Worm (Caenorhabditis elegans): ENCODE results near the gene F22E5.9.

The F22E5.9 gene

DNA sequence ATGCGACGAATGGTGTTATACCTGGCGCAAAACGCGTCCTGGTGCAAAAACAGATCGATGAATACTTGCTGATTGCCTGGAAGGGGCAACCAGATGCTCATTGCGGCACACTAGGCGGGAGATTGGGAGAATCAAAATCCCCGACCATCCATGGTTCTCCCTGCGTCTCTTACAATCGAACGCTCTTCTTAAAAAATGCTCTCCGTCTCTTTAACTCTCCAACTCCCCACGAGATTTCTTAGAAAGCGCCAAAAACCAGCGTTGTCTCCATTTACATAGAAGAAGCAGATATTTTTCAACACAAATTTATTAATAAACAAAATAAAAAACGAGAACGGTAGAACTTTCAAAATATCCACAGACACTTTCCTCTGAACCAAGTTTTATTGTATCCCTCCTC lies 42.9 kb downstream of the F22E5.9 start, which contains the start of gene F34D6.1:
Gene F34D6.1, minus strand, starts transcription at position 101 of the 400 bp plus-strand sequence.
- TF ChIP-seq ceh-88 (GFP tag; IDR thresholded peaks at IDR 0.05) (no peak), dsc-1 (tag; optimal IDR thresholded peaks at IDR 0.05) (no peak), snu-23 (GFP tag; optimal IDR thresholded peaks at IDR 0.05) (no peak), hpl-2 (GFP tag; optimal IDR thresholded peaks at IDR 0.05) (no peak), sptf-1 (tag; optimal IDR thresholded peaks at IDR 0.05) (no peak), hlh-17 (GFP tag; optimal IDR thresholded peaks at IDR 0.05; ENCODE audit: borderline replicate concordance) (no peak)

DNA sequence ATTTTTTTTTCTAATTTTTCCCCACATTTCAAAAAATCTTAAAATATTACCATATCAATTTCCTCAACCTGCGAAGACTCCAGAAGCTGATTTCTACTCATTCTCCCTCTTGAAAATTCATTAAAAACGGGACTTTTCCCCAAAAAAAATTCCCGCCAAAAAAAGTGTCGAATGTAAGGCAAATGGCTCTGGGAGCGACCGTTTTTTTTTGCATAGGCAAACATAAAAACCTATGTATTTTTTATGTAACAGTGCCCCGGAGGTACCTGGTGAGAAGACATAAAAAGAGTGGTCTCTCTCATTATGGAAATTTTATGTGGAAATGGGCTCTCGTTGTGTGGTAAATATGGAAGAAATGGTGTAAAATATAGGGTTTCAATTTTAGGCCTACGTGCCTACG lies 46.0 kb downstream of the F22E5.9 start, which contains the start of gene ceh-87:
Gene ceh-87, minus strand, starts transcription at position 101 of the 400 bp plus-strand sequence.
- TF ChIP-seq xbp-1 (tag; optimal IDR thresholded peaks at IDR 0.05) (no peak), nhr-76 (tag; optimal IDR thresholded peaks at IDR 0.05) (no peak), sptf-1 (tag; optimal IDR thresholded peaks at IDR 0.05) (no peak), ama-1 (optimal IDR thresholded peaks at IDR 0.05) (no peak), sox-4 (tag; optimal IDR thresholded peaks at IDR 0.05) (no peak), lir-3 (tag; optimal IDR thresholded peaks at IDR 0.05; ENCODE audit: poor library complexity) (no peak), dsc-1 (tag; optimal IDR thresholded peaks at IDR 0.05) (no peak), ces-1 (GFP tag; optimal IDR thresholded peaks at IDR 0.05) (no peak)

DNA sequence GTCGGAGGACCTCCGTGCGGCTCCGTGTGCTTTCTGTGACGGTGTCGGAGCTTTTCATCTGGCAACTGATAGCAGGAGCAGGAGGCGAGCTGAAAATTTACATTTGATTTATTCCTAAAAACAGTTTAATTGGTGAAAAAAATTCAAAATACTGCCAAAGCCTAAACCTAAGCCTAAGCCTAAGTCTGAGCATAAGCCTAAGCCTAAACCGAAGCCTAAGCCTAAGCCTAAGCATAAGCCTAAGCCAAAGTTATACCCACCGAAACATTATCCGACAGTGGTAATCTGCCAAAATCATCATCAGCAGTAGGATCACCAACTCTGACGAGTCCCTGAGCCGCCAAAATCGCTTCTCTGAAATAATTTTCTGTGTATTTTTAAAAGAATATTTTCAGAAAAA lies 46.6 kb downstream of the F22E5.9 start:
- TF ChIP-seq sox-4 (tag; optimal IDR thresholded peaks at IDR 0.05) (no peak), hlh-4 (tag; optimal IDR thresholded peaks at IDR 0.05) (no peak), snpc-4 (tag; optimal IDR thresholded peaks at IDR 0.05) (no peak), efl-3 (GFP tag; optimal IDR thresholded peaks at IDR 0.05) (no peak), nhr-76 (tag; optimal IDR thresholded peaks at IDR 0.05) (no peak), aha-1 (tag; optimal IDR thresholded peaks at IDR 0.05) (no peak), C34B4.2 (tag; optimal IDR thresholded peaks at IDR 0.05) (no peak), pax-3 (tag; optimal IDR thresholded peaks at IDR 0.05) (no peak), ztf-11 (tag; optimal IDR thresholded peaks at IDR 0.05) (no peak), Y116A8C.19 (tag; optimal IDR thresholded peaks at IDR 0.05; ENCODE audit: borderline replicate concordance) (no peak), ceh-90 (tag; optimal IDR thresholded peaks at IDR 0.05) (no peak), unc-30 (tag; optimal IDR thresholded peaks at IDR 0.05) (no peak), ceh-88 (GFP tag; IDR thresholded peaks at IDR 0.05) (no peak), mdl-1 (tag; optimal IDR thresholded peaks at IDR 0.05) (no peak), xbp-1 (tag; optimal IDR thresholded peaks at IDR 0.05) (no peak), hpl-2 (GFP tag; optimal IDR thresholded peaks at IDR 0.05) (no peak), C16A3.4 (tag; optimal IDR thresholded peaks at IDR 0.05) (no peak), nhr-28 (tag; optimal IDR thresholded peaks at IDR 0.05) (no peak), nhr-19 (GFP tag; conservative IDR thresholded peaks at IDR 0.05) (no peak)

DNA sequence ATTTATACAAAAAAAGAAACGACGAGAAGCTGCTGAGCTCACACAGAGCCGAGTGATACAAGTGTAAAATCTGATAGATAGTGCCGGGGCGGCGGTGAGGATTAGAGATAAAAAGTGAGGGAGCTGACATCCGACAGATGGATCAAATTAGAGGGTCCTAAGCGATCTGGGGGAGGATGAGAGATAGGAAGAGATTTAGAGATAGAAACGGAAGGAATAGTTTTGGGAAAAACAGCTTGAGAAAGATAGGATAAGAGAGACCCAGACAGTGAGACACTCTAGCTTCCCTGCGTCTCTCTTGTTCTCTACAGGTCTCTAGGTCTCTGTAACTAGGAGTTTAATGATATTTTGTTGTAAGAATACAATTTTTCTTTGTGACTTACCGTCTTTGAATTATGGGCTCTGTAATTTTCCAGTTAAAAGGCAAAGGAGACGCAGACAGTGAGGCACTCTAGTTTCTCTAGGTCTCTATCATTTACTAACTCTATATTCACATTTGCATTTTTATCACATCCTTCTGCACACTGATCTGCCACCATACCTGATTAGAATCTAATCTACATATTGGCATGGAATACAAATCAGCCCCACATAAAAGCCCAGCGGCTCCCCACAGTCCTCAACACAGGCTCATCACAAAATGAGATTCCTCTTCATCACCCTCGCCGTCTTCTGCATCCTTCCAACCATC lies 48.9 kb downstream of the F22E5.9 start, which contains the start of the genes sup-9 and nspf-1:
Gene sup-9, minus strand, starts transcription at position 43 of the 691 bp plus-strand sequence.
Gene nspf-1, plus strand, starts transcription at position 641 of the 691 bp plus-strand sequence.
- TF ChIP-seq rnt-1 (tag; optimal IDR thresholded peaks at IDR 0.05) = peak; percentile 73
- peak; percentile 78 for TF ChIP-seq fkh-4 (tag; optimal IDR thresholded peaks at IDR 0.05; ENCODE audit: borderline replicate concordance)
- no peak for TF ChIP-seq elt-3 (tag; optimal IDR thresholded peaks at IDR 0.05)
- TF ChIP-seq snu-23 (GFP tag; optimal IDR thresholded peaks at IDR 0.05) = peak; percentile 45
- TF ChIP-seq irx-1 (tag; optimal IDR thresholded peaks at IDR 0.05) = peak; percentile 44
- TF ChIP-seq nhr-71 (tag; optimal IDR thresholded peaks at IDR 0.05) = peak; percentile 63
- TF ChIP-seq nhr-12 (tag; optimal IDR thresholded peaks at IDR 0.05) = no peak
- TF ChIP-seq aha-1 (tag; optimal IDR thresholded peaks at IDR 0.05) = no peak
- no peak for TF ChIP-seq ceh-90 (tag; optimal IDR thresholded peaks at IDR 0.05)
- peak in 1 of 2 experiments; percentile 46 for TF ChIP-seq lsy-2 (tag; optimal IDR thresholded peaks at IDR 0.05)
- TF ChIP-seq lin-15B (tag; optimal IDR thresholded peaks at IDR 0.05) = no peak
- no peak for TF ChIP-seq nhr-20 (tag; optimal IDR thresholded peaks at IDR 0.05)
- no peak for TF ChIP-seq isw-1 (GFP tag; IDR thresholded peaks at IDR 0.05)
- peak; percentile 95 for TF ChIP-seq dsc-1 (tag; optimal IDR thresholded peaks at IDR 0.05)
- TF ChIP-seq grh-1 (GFP tag; IDR thresholded peaks at IDR 0.05) = no peak
- no peak for TF ChIP-seq fos-1 (tag; optimal IDR thresholded peaks at IDR 0.05)
- TF ChIP-seq ceh-82 (tag; optimal IDR thresholded peaks at IDR 0.05) = peak in 1 of 3 experiments; percentile 28
- peak; percentile 50 to 51 for TF ChIP-seq efl-1 (optimal IDR thresholded peaks at IDR 0.05)
- TF ChIP-seq efl-1 (GFP tag; optimal IDR thresholded peaks at IDR 0.05 in 1 of 2) = no peak
- TF ChIP-seq lin-14 (GFP tag; optimal IDR thresholded peaks at IDR 0.05) = peak; percentile 81
- TF ChIP-seq fkh-10 (GFP tag; optimal IDR thresholded peaks at IDR 0.05) = peak; percentile 63
- TF ChIP-seq unc-30 (tag; optimal IDR thresholded peaks at IDR 0.05) = no peak
- TF ChIP-seq swsn-7 (tag; optimal IDR thresholded peaks at IDR 0.05) = peak; percentile 32
- peak; percentile 33 for TF ChIP-seq lin-13 (GFP tag; optimal IDR thresholded peaks at IDR 0.05)
- TF ChIP-seq nhr-19 (GFP tag; conservative IDR thresholded peaks at IDR 0.05) = peak; percentile 43
- no peak for TF ChIP-seq dpl-1 (GFP tag; optimal IDR thresholded peaks at IDR 0.05)

Measured in whole organism, L1 larva.